Worm (Caenorhabditis elegans) whole organism, L2 larva: ENCODE data around the gene cyp-32B1.

Source experiments
- F13H6.1 ChIP-seq: sonication (generic microtip); optimal IDR thresholded peaks from 2 replicates; lab custom pipeline; 2016; ENCODE audit warnings: missing genetic modification characterization, missing compliant biosample characterization
- R02D3.7 ChIP-seq: fragments of 150-350 bp; optimal IDR thresholded peaks from 2 replicates; lab custom pipeline; 2014; ENCODE audit warnings: missing biosample characterization, missing genetic modification characterization
- Y55F3AM.14 ChIP-seq: fragments of 200-800 bp; sonication (Bioruptor generic); optimal IDR thresholded peaks from 2 replicates; lab custom pipeline; 2018; ENCODE audit warnings: mild to moderate bottlenecking, missing genetic modification characterization, missing compliant biosample characterization
- ZK546.5 ChIP-seq: sonication (generic microtip); optimal IDR thresholded peaks from 2 replicates; lab custom pipeline; 2017; ENCODE audit warnings: missing biosample characterization, missing genetic modification characterization
- alr-1 ChIP-seq: fragments of 150-350 bp; optimal IDR thresholded peaks from 2 replicates; lab custom pipeline; 2014; ENCODE audit warnings: missing biosample characterization, missing genetic modification characterization
- ama-1 ChIP-seq: fragments of 150-350 bp; optimal IDR thresholded peaks from 2 replicates; lab custom pipeline; 2018; ENCODE audit warnings: inconsistent platforms
- blmp-1 ChIP-seq: sonication (generic microtip); optimal IDR thresholded peaks from 2 replicates; lab custom pipeline; 2017; ENCODE audit warnings: missing genetic modification characterization, mild to moderate bottlenecking, missing compliant biosample characterization, antibody characterized with exemption, moderate library complexity; ENCODE audit not compliant: insufficient read depth
- ceh-16 ChIP-seq: fragments of 150-350 bp; optimal IDR thresholded peaks from 2 replicates; lab custom pipeline; 2014; ENCODE audit warnings: missing biosample characterization, missing genetic modification characterization
- ceh-82 ChIP-seq: fragments of 150-350 bp; optimal IDR thresholded peaks from 2 replicates; lab custom pipeline; 2014; ENCODE audit warnings: missing biosample characterization, missing genetic modification characterization
- crh-2 ChIP-seq: sonication (generic microtip); optimal IDR thresholded peaks from 2 replicates; lab custom pipeline; 2017; ENCODE audit warnings: missing biosample characterization, missing genetic modification characterization
- egl-27 ChIP-seq: sonication (generic microtip); optimal IDR thresholded peaks from 3 replicates; lab custom pipeline; 2017; ENCODE audit warnings: missing biosample characterization, missing genetic modification reagents, missing genetic modification characterization
- elt-1 ChIP-seq: fragments of 150-350 bp; optimal IDR thresholded peaks from 2 replicates; lab custom pipeline; 2014; ENCODE audit warnings: missing biosample characterization, missing genetic modification characterization
- elt-3 ChIP-seq: sonication (generic microtip); optimal IDR thresholded peaks from 2 replicates; lab custom pipeline; 2017; ENCODE audit warnings: missing biosample characterization, missing genetic modification characterization
- fos-1 ChIP-seq: fragments of 150-350 bp; optimal IDR thresholded peaks from 2 replicates; lab custom pipeline; 2014; ENCODE audit warnings: missing biosample characterization, missing genetic modification characterization
- lin-11 ChIP-seq: fragments of 150-350 bp; sonication (generic microtip); optimal IDR thresholded peaks from 2 replicates; lab custom pipeline; 2014; ENCODE audit warnings: missing biosample characterization, missing genetic modification characterization, inconsistent platforms, mixed read lengths
- lin-13 ChIP-seq: fragments of 150-350 bp; optimal IDR thresholded peaks from 2 replicates; lab custom pipeline; 2014; ENCODE audit warnings: missing biosample characterization, missing genetic modification reagents, missing genetic modification characterization
- lin-39 ChIP-seq: fragments of 150-350 bp; optimal IDR thresholded peaks from 2 replicates; lab custom pipeline; 2014; ENCODE audit warnings: missing biosample characterization, missing genetic modification reagents, missing genetic modification characterization
- mab-5 ChIP-seq: fragments of 150-350 bp; optimal IDR thresholded peaks from 2 replicates; lab custom pipeline; 2014; ENCODE audit warnings: missing biosample characterization, missing genetic modification characterization
- mbf-1 ChIP-seq: sonication (generic microtip); optimal IDR thresholded peaks from 2 replicates; lab custom pipeline; 2017; ENCODE audit warnings: missing biosample characterization, missing genetic modification characterization
- mdl-1 ChIP-seq, 2 experiments: fragments of 150-350 bp in 1 of 2; sonication (generic microtip) in 1 of 2; optimal IDR thresholded peaks; 2 replicates each; lab custom pipeline; 2017; ENCODE audit warnings: missing biosample characterization in 2 of 2, missing genetic modification characterization in 2 of 2
- nhr-10 ChIP-seq: sonication (generic microtip); optimal IDR thresholded peaks from 2 replicates; lab custom pipeline; 2017; ENCODE audit warnings: missing biosample characterization, missing genetic modification characterization
- nhr-11 ChIP-seq: fragments of 150-350 bp; optimal IDR thresholded peaks from 2 replicates; lab custom pipeline; 2014; ENCODE audit warnings: missing biosample characterization, missing genetic modification characterization
- nhr-12 ChIP-seq: fragments of 150-350 bp; optimal IDR thresholded peaks from 2 replicates; lab custom pipeline; 2014; ENCODE audit warnings: missing biosample characterization, missing genetic modification characterization
- nhr-129 ChIP-seq: fragments of 150-350 bp; optimal IDR thresholded peaks from 2 replicates; lab custom pipeline; 2014; ENCODE audit warnings: missing biosample characterization, missing genetic modification characterization
- nhr-21 ChIP-seq: fragments of 150-350 bp; optimal IDR thresholded peaks from 2 replicates; lab custom pipeline; 2014; ENCODE audit warnings: missing biosample characterization, missing genetic modification characterization
- nhr-23 ChIP-seq: fragments of 150-350 bp; optimal IDR thresholded peaks from 2 replicates; lab custom pipeline; 2014; ENCODE audit warnings: missing biosample characterization, missing genetic modification reagents, missing genetic modification characterization
- nhr-77 ChIP-seq: fragments of 150-350 bp; optimal IDR thresholded peaks from 2 replicates; lab custom pipeline; 2014; ENCODE audit warnings: missing biosample characterization, missing genetic modification characterization
- sma-9 ChIP-seq, 2 experiments: fragments of 150-350 bp in 1 of 2; sonication (generic microtip) in 1 of 2; optimal IDR thresholded peaks; 2 replicates each; lab custom pipeline; 2014 to 2016; ENCODE audit warnings: missing genetic modification characterization in 2 of 2, mild to moderate bottlenecking in 1 of 2, missing biosample characterization in 1 of 2, missing compliant biosample characterization in 1 of 2, missing genetic modification reagents in 1 of 2, moderate library complexity in 1 of 2
- snpc-4 ChIP-seq: fragments of 150-350 bp; optimal IDR thresholded peaks from 2 replicates; lab custom pipeline; 2014; ENCODE audit warnings: missing biosample characterization, missing genetic modification characterization
- zag-1 ChIP-seq: fragments of 150-350 bp; optimal IDR thresholded peaks from 2 replicates; lab custom pipeline; 2014; ENCODE audit warnings: missing biosample characterization, missing genetic modification characterization
- ztf-1 ChIP-seq: fragments of 200-800 bp; sonication (Bioruptor generic); conservative IDR thresholded peaks from 2 replicates; pipeline ENCODE4 v1.3.6; 2022; ENCODE audit warnings: missing genetic modification characterization, missing compliant biosample characterization
- ztf-11 ChIP-seq: sonication (generic microtip); optimal IDR thresholded peaks from 2 replicates; lab custom pipeline; 2017; ENCODE audit warnings: missing biosample characterization, missing genetic modification characterization

cyp-32B1 gene

DNA sequence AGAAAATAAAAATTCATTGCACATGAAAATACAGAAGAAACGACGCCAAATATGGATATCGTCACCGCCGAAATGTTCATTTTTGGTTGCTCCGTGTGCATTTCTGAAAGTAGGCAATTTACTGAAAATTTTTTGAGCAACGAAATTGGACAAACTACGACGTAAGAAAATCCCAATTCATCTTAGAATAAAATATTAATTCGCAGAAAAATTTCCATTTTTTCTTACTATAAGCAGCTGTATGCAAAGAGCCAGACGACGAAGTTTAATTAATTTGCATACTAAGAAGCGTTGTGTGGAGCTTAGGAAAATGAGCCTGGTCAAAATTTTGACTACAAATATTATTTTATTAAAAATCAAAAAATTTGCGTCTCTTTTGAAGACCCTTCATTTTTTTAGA, 34.5 kb downstream of the cyp-32B1 start, which contains the start of gene srbc-19:
Gene srbc-19 (minus strand): TSS at position 101 of the 400 bp plus-strand sequence.
- no peak for TF ChIP-seq nhr-11 (tag; lab: Kevin White, UChicago)
- TF ChIP-seq zag-1 (tag; lab: Kevin White, UChicago) = no peak
- no peak for TF ChIP-seq fos-1
- no peak for TF ChIP-seq mab-5 (tag; lab: Kevin White, UChicago)
- TF ChIP-seq lin-39 (tag; lab: Kevin White, UChicago) = no peak
- no peak for TF ChIP-seq ztf-1 (GFP tag; lab: Robert Waterston, UW)
- TF ChIP-seq nhr-21 = no peak
- no peak for TF ChIP-seq crh-2 (tag; lab: Kevin White, UChicago)
- TF ChIP-seq mbf-1 (tag; lab: Kevin White, UChicago) = no peak
- TF ChIP-seq F13H6.1 = no peak
- no peak for TF ChIP-seq ceh-82 (tag; lab: Kevin White, UChicago)
- no peak for TF ChIP-seq lin-11 (tag; lab: Kevin White, UChicago)
- no peak for TF ChIP-seq ZK546.5 (tag; lab: Kevin White, UChicago)
- TF ChIP-seq nhr-10 (tag; lab: Kevin White, UChicago) = no peak

DNA sequence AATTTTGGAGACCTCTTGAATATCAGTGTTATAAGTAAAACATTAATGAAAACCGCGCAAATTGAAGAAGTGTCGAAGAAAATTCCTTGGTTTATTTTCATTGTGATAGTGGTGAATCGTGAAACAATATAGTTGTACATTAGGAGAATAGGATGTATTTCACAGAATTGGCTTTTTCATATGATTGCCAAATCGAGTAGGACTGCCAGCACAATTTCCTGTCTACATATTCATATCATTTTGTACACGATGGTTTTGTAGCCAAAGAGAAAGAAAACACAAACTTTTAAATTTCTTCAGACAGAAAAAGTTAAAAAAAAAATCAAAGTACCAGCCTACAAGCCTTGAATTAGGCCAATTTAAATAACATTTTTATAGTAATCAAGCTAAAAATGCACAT, 37.5 kb downstream of the cyp-32B1 start, which contains the start of gene str-255:
Gene str-255 (minus strand): TSS at position 101 of the 400 bp plus-strand sequence.
- no peak for TF ChIP-seq elt-1 (tag; lab: Kevin White, UChicago)
- TF ChIP-seq ama-1 (lab: Kevin White, UChicago) = no peak
- no peak for TF ChIP-seq zag-1 (tag; lab: Kevin White, UChicago)
- TF ChIP-seq ztf-11 (tag; lab: Kevin White, UChicago) = no peak
- no peak for TF ChIP-seq sma-9 (GFP tag; optimal IDR thresholded peaks at IDR 0.05; lab: Kevin White, UChicago)
- no peak for TF ChIP-seq sma-9 (tag; optimal IDR thresholded peaks at IDR 0.05; lab: Kevin White, UChicago)
- no peak for TF ChIP-seq ZK546.5 (tag; lab: Kevin White, UChicago)
- TF ChIP-seq, all 48 proteins: peak for 0

DNA sequence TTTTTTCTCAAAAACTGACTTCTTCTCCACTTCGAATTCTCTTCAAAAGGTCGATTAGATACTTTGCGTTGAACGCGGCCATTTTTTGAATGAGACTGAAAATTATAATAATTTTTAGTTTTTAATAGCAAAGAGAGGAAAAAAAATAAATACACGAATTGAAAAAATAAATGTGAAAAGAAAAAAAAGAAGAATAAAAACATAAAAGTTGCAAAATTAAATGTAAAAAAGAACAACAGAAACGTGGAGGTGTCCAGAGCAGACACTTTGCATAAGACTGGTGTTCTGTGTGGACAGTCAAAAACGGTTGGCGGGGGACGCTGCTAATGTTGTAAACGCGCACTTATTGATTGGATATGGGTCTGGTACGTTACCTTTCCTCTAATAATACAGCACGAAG, 41.9 kb downstream of the cyp-32B1 start, which contains the start of gene C45H4.14:
Gene C45H4.14 (minus strand): TSS at position 101 of the 400 bp plus-strand sequence.
- TF ChIP-seq lin-11 (tag; lab: Kevin White, UChicago) (no peak), ama-1 (lab: Kevin White, UChicago) (no peak), ztf-11 (tag; lab: Kevin White, UChicago) (no peak), nhr-129 (tag; lab: Kevin White, UChicago) (no peak), alr-1 (tag; lab: Kevin White, UChicago) (no peak), lin-39 (tag; lab: Kevin White, UChicago) (no peak), snpc-4 (tag; lab: Kevin White, UChicago) (no peak), ztf-1 (GFP tag; lab: Robert Waterston, UW) (no peak), lin-13 (GFP tag; lab: Kevin White, UChicago) (no peak), elt-1 (tag; lab: Kevin White, UChicago) (no peak), zag-1 (tag; lab: Kevin White, UChicago) (no peak), mdl-1 (tag; optimal IDR thresholded peaks at IDR 0.05; lab: Kevin White, UChicago) (no peak)

DNA sequence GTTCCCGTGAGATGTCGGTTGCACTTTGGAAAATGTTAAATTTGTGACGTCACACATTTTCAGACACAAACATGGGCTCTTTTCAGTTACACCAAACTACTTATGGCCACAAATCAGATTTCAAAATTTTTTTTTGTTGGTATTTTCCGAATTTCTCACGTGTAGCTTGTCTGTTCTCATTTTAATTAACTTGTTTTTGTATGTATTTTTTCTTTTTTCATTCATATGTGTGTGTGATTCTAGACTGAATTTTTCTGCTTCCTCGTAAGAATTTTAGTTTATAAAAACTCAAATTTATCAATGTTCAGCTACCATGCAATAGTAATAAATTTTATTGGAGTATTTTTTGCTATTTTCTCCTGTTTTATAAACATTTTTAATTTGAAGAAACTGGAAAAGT, 44.4 kb downstream of the cyp-32B1 start, which contains the start of gene srbc-22:
Gene srbc-22 (plus strand): TSS at position 301 of the 400 bp plus-strand sequence.
- TF ChIP-seq ztf-1 (GFP tag; lab: Robert Waterston, UW) (no peak), ceh-16 (tag; lab: Kevin White, UChicago) (no peak), nhr-77 (tag; lab: Kevin White, UChicago) (no peak)
- TF ChIP-seq, all 48 proteins: peak for 0

DNA sequence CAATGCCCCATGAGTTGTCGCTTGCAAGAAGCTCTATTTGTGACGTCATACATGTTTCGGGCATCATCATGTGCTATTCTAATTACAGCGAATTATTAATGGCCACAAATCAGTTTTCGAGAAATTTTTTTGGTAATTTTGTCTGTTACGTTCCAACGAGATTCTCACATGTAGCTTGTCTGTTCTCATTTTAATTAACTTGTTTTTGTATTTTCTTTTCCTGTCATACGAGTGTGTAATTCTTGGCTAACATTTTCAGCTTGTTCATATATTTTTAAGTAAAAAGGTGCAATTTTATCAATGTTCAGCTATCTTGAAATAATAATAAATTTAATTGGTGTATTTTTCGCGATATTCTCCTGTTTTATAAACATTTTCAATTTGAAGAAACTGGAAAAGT, 46.0 kb downstream of the cyp-32B1 start, which contains the start of gene srbc-21:
Gene srbc-21 (plus strand): TSS at position 301 of the 400 bp plus-strand sequence.
- TF ChIP-seq blmp-1 (no peak), nhr-129 (tag; lab: Kevin White, UChicago) (no peak), egl-27 (tag; lab: Kevin White, UChicago) (no peak), sma-9 (GFP tag; optimal IDR thresholded peaks at IDR 0.05; lab: Kevin White, UChicago) (no peak), sma-9 (tag; optimal IDR thresholded peaks at IDR 0.05; lab: Kevin White, UChicago) (no peak), Y55F3AM.14 (no peak), R02D3.7 (no peak), ztf-11 (tag; lab: Kevin White, UChicago) (no peak), nhr-12 (tag; lab: Kevin White, UChicago) (no peak), fos-1 (no peak), elt-1 (tag; lab: Kevin White, UChicago) (no peak), F13H6.1 (no peak), nhr-23 (tag; lab: Kevin White, UChicago) (no peak), mab-5 (tag; lab: Kevin White, UChicago) (no peak), ztf-1 (GFP tag; lab: Robert Waterston, UW) (no peak), nhr-77 (tag; lab: Kevin White, UChicago) (no peak), elt-3 (tag; lab: Kevin White, UChicago) (no peak)
- TF ChIP-seq, all 48 proteins: peak for 0
